Worm (Caenorhabditis elegans) whole organism, early embryonic: Measurements from ENCODE around the gene cec-5.
A peak's percentile ranks its signal among the peaks of the same experiment; 100 is the strongest.

Experiments used
- B0310.2 ChIP-seq: sonication (generic microtip); optimal IDR thresholded peaks from 2 replicates; lab custom pipeline; 2016; ENCODE audit warnings: mild to moderate bottlenecking, missing genetic modification characterization, missing compliant biosample characterization
- F13C5.2 ChIP-seq: sonication (generic microtip); optimal IDR thresholded peaks from 2 replicates; lab custom pipeline; 2017; ENCODE audit warnings: mild to moderate bottlenecking, missing genetic modification characterization, inconsistent platforms, missing compliant biosample characterization
- aly-1 ChIP-seq: sonication (generic microtip); optimal IDR thresholded peaks from 2 replicates; lab custom pipeline; 2016; ENCODE audit warnings: missing genetic modification characterization, missing compliant biosample characterization
- ama-1 ChIP-seq: fragments of 150-350 bp; optimal IDR thresholded peaks from 2 replicates; lab custom pipeline; 2014
- ceh-13 ChIP-seq: fragments of 200-800 bp; sonication (Bioruptor generic); optimal IDR thresholded peaks from 2 replicates; lab custom pipeline; 2018; ENCODE audit warnings: mild to moderate bottlenecking, missing genetic modification characterization, missing compliant biosample characterization
- ceh-36 ChIP-seq: sonication (generic microtip); optimal IDR thresholded peaks from 2 replicates; lab custom pipeline; 2016; ENCODE audit warnings: missing genetic modification characterization, inconsistent platforms, missing compliant biosample characterization
- ets-7 ChIP-seq: sonication (generic microtip); optimal IDR thresholded peaks from 2 replicates; lab custom pipeline; 2016; ENCODE audit warnings: missing genotype, missing genetic modification characterization, missing compliant biosample characterization
- flt-1 ChIP-seq: fragments of 200-800 bp; sonication (Bioruptor generic); IDR thresholded peaks from 2 replicates; pipeline ENCODE4 v1.3.6; 2022; ENCODE audit warnings: missing genetic modification characterization, missing compliant biosample characterization
- hmbx-1 ChIP-seq: sonication (generic microtip); optimal IDR thresholded peaks from 2 replicates; lab custom pipeline; 2016; ENCODE audit warnings: mild to moderate bottlenecking, missing genetic modification characterization, missing compliant biosample characterization
- hmg-4 ChIP-seq: fragments of 200-800 bp; sonication (Bioruptor generic); optimal IDR thresholded peaks from 2 replicates; lab custom pipeline; 2018; ENCODE audit warnings: mild to moderate bottlenecking, missing genetic modification characterization, missing compliant biosample characterization
- hnd-1 ChIP-seq: sonication (generic microtip); optimal IDR thresholded peaks from 2 replicates; lab custom pipeline; 2016; ENCODE audit warnings: missing genetic modification characterization, missing compliant biosample characterization
- pes-1 ChIP-seq: fragments of 200-800 bp; sonication (Bioruptor generic); IDR thresholded peaks from 2 replicates; pipeline ENCODE4 v1.3.6; 2022; ENCODE audit warnings: missing genetic modification reagents, missing genetic modification characterization, missing compliant biosample characterization
- scrt-1 ChIP-seq: fragments of 200-800 bp; sonication (Bioruptor generic); IDR thresholded peaks from 2 replicates; pipeline ENCODE4 v1.3.6; 2022; ENCODE audit warnings: missing genetic modification characterization, missing compliant biosample characterization
- sea-1 ChIP-seq: fragments of 200-800 bp; sonication (Bioruptor generic); conservative IDR thresholded peaks from 2 replicates; pipeline ENCODE4 v1.3.6; 2022; ENCODE audit warnings: missing genetic modification characterization, missing compliant biosample characterization
- tbx-11 ChIP-seq: fragments of 200-800 bp; sonication (Bioruptor generic); IDR thresholded peaks from 2 replicates; pipeline ENCODE4 v1.3.6; 2022; ENCODE audit warnings: missing genetic modification characterization, missing compliant biosample characterization
- tbx-37 ChIP-seq: fragments of 200-800 bp; sonication (Bioruptor generic); conservative IDR thresholded peaks from 2 replicates; pipeline ENCODE4 v1.3.6; 2022; ENCODE audit warnings: missing genetic modification reagents, missing genetic modification characterization, missing compliant biosample characterization
- tra-4 ChIP-seq: sonication (generic microtip); optimal IDR thresholded peaks from 2 replicates; lab custom pipeline; 2017; ENCODE audit warnings: missing genetic modification characterization, missing compliant biosample characterization

Gene cec-5

DNA sequence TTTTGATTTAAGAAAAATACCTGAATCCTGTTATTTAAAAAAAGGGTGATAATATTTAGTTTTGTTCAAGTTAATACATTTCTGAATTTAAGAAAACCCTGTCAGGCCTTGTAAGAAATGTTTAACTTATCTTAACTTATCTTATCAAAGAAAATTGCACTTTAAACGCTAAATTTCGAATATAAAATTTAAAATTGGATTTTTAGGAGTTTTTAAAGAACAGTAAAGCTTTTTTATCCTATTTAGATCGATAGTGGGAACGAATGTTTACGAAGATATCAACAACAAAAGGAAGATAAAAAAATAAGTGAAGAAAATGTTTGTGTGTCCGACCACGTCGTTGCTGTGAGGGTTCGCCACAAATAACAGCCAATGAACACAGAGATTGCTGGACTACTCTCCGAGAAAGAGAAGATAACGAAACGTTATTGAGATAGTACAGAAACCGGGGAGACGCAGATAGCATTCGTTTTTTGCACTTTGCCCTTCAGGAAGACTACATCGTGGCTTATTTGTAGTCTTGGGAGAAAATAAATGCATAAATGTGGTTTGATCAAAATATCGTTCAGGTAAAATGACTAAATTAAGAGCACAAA, 26.9 kb downstream of the cec-5 start, which contains the start of gene dif-1:
dif-1 (minus strand) TSS at position 51 of the 596 bp plus-strand sequence.
- TF ChIP-seq flt-1 (no peak), tra-4 (tag; lab: Kevin White, UChicago) (no peak), F13C5.2 (tag; lab: Kevin White, UChicago) (no peak), scrt-1 (no peak), ceh-13 (GFP tag; lab: Kevin White, UChicago) (no peak), ets-7 (no peak), tbx-11 (GFP tag; lab: Robert Waterston, UW) (no peak), ama-1 (no peak), aly-1 (tag; lab: Kevin White, UChicago) (no peak), pes-1 (no peak)

ce11 chrIV:7552100-7552499, 27.8 kb downstream of the cec-5 start:
- TF ChIP-seq pes-1 = no peak
- TF ChIP-seq hnd-1 (tag; lab: Kevin White, UChicago) = no peak
- no peak for TF ChIP-seq hmg-4 (GFP tag; lab: Kevin White, UChicago)

DNA sequence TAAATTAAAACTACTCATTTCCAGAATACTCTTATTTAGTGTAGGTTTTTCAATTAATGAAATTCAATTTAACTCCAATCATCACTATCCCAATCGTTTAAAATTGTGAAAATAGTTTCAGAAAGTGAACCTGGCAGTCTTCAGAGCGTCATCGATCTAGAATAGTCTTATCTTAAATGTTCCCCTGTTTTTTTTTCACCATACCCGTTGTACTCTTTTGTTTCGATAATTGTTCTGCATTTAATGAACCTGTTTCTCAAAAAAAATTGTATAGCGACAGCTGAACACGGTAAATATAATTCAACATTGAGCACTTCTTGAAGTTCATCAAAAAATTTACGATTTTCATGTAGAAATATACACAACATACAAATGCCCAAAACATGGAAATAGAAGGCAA, 28.7 kb downstream of the cec-5 start:
- TF ChIP-seq hmbx-1 (tag; lab: Kevin White, UChicago) (no peak), F13C5.2 (tag; lab: Kevin White, UChicago) (no peak), B0310.2 (no peak)

DNA sequence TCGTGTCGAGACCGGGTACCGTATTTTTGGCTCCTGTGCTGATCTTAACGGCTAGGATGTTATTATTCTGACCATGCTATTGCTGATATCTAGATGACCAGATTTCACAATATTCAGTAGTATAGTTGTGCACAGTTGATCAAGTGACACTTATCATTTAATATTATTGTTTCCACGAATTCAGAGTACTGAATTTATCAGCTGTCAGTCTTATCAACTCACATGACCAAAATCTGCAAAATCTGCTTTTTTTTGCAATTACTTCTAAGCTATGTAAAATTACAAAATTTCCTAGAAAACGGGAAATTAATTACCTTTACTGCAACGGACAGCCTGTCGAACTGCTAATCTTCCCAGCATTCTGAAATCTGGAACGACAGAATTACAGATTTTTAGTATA, 29.5 kb downstream of the cec-5 start, which contains the start of gene pam-1:
pam-1 (minus strand) TSS at position 368 of the 400 bp plus-strand sequence.
- TF ChIP-seq aly-1 (tag; lab: Kevin White, UChicago) (no peak), hmg-4 (GFP tag; lab: Kevin White, UChicago) (no peak), tbx-11 (GFP tag; lab: Robert Waterston, UW) (no peak)

DNA sequence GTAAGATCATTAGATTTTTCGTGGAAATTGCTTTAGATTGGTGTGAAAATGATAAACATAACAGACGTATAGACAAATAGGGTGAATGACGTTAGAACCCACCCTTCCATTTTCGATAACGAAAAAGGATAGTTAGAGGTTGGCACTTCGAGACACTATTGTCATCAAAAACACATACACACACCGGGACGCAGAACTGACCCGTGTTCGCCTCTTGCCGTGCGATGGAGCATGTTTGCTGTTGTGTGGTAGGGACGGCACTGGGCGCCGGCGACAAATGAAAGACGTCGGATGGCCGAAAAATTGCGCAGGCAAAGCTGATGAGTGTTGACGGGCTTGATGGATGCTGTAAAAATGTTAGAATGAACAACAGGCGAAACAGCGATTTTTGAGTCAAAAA, 30.1 kb downstream of the cec-5 start:
- TF ChIP-seq hmg-4 (GFP tag; lab: Kevin White, UChicago) (no peak), tbx-37 (GFP tag; lab: Robert Waterston, UW) (0 out of 2 replicates have a peak, but pooled peaks have one; percentile 27)

ce11 chrIV:7547843-7548578, 31.9 kb downstream of the cec-5 start, which contains the start of the genes cdd-2 and oef-1:
cdd-2 (minus strand) TSS chrIV:7547893.
oef-1 (plus strand) TSS chrIV:7548417.
- TF ChIP-seq tra-4 (tag; lab: Kevin White, UChicago) (no peak), hmg-4 (GFP tag; lab: Kevin White, UChicago) (no peak)

DNA sequence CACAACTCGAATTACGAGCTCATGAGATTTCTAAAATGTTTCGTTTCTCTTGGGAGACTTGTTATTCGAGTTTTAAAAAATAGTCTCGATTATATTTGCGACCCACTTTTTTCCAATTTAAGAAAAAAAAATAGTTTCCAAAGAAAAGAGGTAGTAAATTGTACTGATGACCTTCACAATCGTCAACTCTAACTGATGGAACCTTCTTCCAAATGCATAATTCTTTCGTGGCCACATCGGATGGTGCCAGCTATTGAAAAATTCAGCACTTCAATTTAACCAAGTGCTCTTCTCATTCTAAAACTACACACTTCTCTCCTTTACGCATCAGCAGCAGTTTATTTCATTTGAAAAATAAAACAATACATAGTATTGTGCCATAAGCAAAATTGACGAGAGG, 36.2 kb downstream of the cec-5 start:
- TF ChIP-seq tra-4 (tag; lab: Kevin White, UChicago) (no peak), ceh-13 (GFP tag; lab: Kevin White, UChicago) (no peak), scrt-1 (no peak), aly-1 (tag; lab: Kevin White, UChicago) (no peak), pes-1 (no peak), hmg-4 (GFP tag; lab: Kevin White, UChicago) (no peak), ceh-36 (tag; lab: Kevin White, UChicago) (no peak), hnd-1 (tag; lab: Kevin White, UChicago) (no peak), hmbx-1 (tag; lab: Kevin White, UChicago) (no peak), tbx-37 (GFP tag; lab: Robert Waterston, UW) (no peak), sea-1 (GFP tag; lab: Robert Waterston, UW) (no peak), ets-7 (no peak), flt-1 (no peak), tbx-11 (GFP tag; lab: Robert Waterston, UW) (no peak), B0310.2 (no peak), ama-1 (no peak), F13C5.2 (tag; lab: Kevin White, UChicago) (no peak)

DNA sequence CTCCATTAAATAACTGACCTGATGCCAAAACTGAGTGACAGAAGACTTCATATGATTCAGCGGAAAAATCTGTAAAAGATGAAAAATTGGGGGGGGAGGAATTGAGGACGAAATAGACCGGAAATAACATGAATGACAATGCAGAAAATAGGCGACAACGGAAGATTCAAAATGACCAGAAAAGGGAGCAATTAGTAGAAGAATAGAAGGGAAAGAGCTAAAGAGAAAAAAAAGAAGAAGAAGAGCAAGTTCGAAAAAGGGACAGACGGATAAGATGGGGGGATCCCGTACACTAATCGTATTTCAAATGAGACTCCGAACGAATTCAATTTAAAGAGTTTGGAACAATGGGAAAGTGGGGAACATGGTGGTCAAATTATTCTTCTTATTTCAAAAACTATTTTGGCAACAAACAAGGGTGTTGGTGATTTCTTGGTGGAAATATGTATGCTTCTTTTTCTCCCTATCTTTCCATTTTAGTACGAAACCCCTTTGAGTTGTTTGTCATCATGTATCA, 37.4 kb downstream of the cec-5 start, which contains the start of gene R05G6.10:
R05G6.10 (minus strand) TSS at position 51 of the 517 bp plus-strand sequence.
- TF ChIP-seq F13C5.2 (tag; lab: Kevin White, UChicago) (no peak), tra-4 (tag; lab: Kevin White, UChicago) (no peak), sea-1 (GFP tag; lab: Robert Waterston, UW) (no peak), ceh-36 (tag; lab: Kevin White, UChicago) (no peak), hmg-4 (GFP tag; lab: Kevin White, UChicago) (no peak), ets-7 (no peak), tbx-11 (GFP tag; lab: Robert Waterston, UW) (no peak), ceh-13 (GFP tag; lab: Kevin White, UChicago) (no peak), flt-1 (no peak), hnd-1 (tag; lab: Kevin White, UChicago) (no peak), tbx-37 (GFP tag; lab: Robert Waterston, UW) (no peak), B0310.2 (no peak), pes-1 (no peak), ama-1 (no peak), hmbx-1 (tag; lab: Kevin White, UChicago) (no peak), aly-1 (tag; lab: Kevin White, UChicago) (no peak), scrt-1 (no peak)
